Worm (Caenorhabditis elegans): ENCODE results near the gene Y73F8A.27.
A peak's percentile ranks its signal among the peaks of the same experiment; 100 is the strongest.

ce11 chrIV:15476369-15476768 lies 3.8 kb downstream of the Y73F8A.27 start:
- peak; percentile 43; the same call in 1 of the 2 replicates for TF ChIP-seq tra-1 (GFP tag; IDR thresholded peaks at IDR 0.05)
- TF ChIP-seq zag-1 (tag; optimal IDR thresholded peaks at IDR 0.05) = no peak
- no peak for TF ChIP-seq ama-1 (optimal IDR thresholded peaks at IDR 0.05)
- peak; percentile 43 for TF ChIP-seq mep-1 (tag; optimal IDR thresholded peaks at IDR 0.05)
- no peak for TF ChIP-seq lin-15B (tag; optimal IDR thresholded peaks at IDR 0.05)
- TF ChIP-seq ceh-82 (tag; optimal IDR thresholded peaks at IDR 0.05) = no peak
- no peak for TF ChIP-seq Y48G9A.11 (GFP tag; IDR thresholded peaks at IDR 0.05)

Measured in whole organism, L4 larva.